Fruit fly (Drosophila melanogaster) whole organism, embryonic: Measurements from ENCODE around the gene CG3679.
A peak's percentile ranks its signal among the peaks of the same experiment; 100 is the strongest.

Source experiments
- Atf6 ChIP-seq: fragments of 200-800 bp; sonication (Bioruptor generic); IDR thresholded peaks from 2 replicates; pipeline ENCODE4 v1.3.6; 2022; ENCODE audit warnings: missing biosample characterization, missing genetic modification characterization
- CG12942 ChIP-seq: fragments of 200-800 bp; sonication (Bioruptor generic); optimal IDR thresholded peaks from 3 replicates; lab custom pipeline; 2016; ENCODE audit warnings: missing biosample characterization, missing genetic modification characterization
- CG13123 ChIP-seq: fragments of 200-800 bp; sonication (Bioruptor generic); optimal IDR thresholded peaks from 2 replicates; lab custom pipeline; 2016; ENCODE audit warnings: missing biosample characterization, missing genetic modification characterization
- CG13296 ChIP-seq: fragments of 200-800 bp; sonication (Bioruptor generic); optimal IDR thresholded peaks from 3 replicates; lab custom pipeline; 2018; ENCODE audit warnings: missing biosample characterization, mild to moderate bottlenecking, missing genetic modification characterization
- CG15073 ChIP-seq: fragments of 200-800 bp; sonication (Bioruptor generic); optimal IDR thresholded peaks from 2 replicates; lab custom pipeline; 2016; ENCODE audit warnings: missing biosample characterization, missing genetic modification characterization
- CG16813 ChIP-seq: fragments of 200-800 bp; sonication (Bioruptor generic); IDR thresholded peaks from 3 replicates; pipeline ENCODE4 v1.3.6; 2022; ENCODE audit warnings: missing biosample characterization, missing genetic modification characterization; ENCODE audit not compliant: partially characterized antibody
- CG2116 ChIP-seq: fragments of 200-800 bp; sonication (Bioruptor generic); optimal IDR thresholded peaks from 3 replicates; lab custom pipeline; 2018; ENCODE audit warnings: missing biosample characterization, mild to moderate bottlenecking, missing genetic modification characterization
- CG30020 ChIP-seq: fragments of 200-800 bp; optimal IDR thresholded peaks from 2 replicates; lab custom pipeline; 2019; ENCODE audit warnings: missing biosample characterization, mild to moderate bottlenecking, missing genetic modification characterization, moderate library complexity
- CG3065 ChIP-seq: fragments of 200-800 bp; sonication (Bioruptor generic); optimal IDR thresholded peaks from 2 replicates; lab custom pipeline; 2016; ENCODE audit warnings: missing biosample characterization, missing genetic modification characterization
- CG3995 ChIP-seq: fragments of 200-800 bp; sonication (Bioruptor generic); optimal IDR thresholded peaks from 3 replicates; lab custom pipeline; 2016; ENCODE audit warnings: missing biosample characterization, missing genetic modification characterization
- CG6765 ChIP-seq: fragments of 200-800 bp; sonication (Bioruptor generic); optimal IDR thresholded peaks from 3 replicates; lab custom pipeline; 2017; ENCODE audit warnings: missing biosample characterization, mild to moderate bottlenecking, missing genetic modification characterization
- CG7928 ChIP-seq: fragments of 200-800 bp; sonication (Bioruptor generic); optimal IDR thresholded peaks from 2 replicates; lab custom pipeline; 2017; ENCODE audit warnings: missing biosample characterization, mild to moderate bottlenecking, missing genetic modification characterization
- CG8290 ChIP-seq, 3 experiments: fragments of 200-800 bp; sonication (Bioruptor generic); optimal IDR thresholded peaks; 2 replicates each; lab custom pipeline; 2016 to 2019; ENCODE audit warnings: missing biosample characterization in 3 of 3, missing genetic modification characterization in 3 of 3, mild to moderate bottlenecking in 2 of 3, moderate library complexity in 1 of 3
- Dek ChIP-seq: fragments of 200-800 bp; sonication (Bioruptor generic); optimal IDR thresholded peaks from 3 replicates; lab custom pipeline; 2019; ENCODE audit warnings: missing biosample characterization, mild to moderate bottlenecking, missing genetic modification characterization, moderate library complexity
- Dll ChIP-seq: fragments of 200-800 bp; sonication (Bioruptor generic); IDR thresholded peaks from 4 replicates; pipeline ENCODE4 v1.3.6; 2022; ENCODE audit warnings: missing biosample characterization, missing genetic modification characterization; ENCODE audit not compliant: partially characterized antibody
- ERR ChIP-seq: fragments of 200-800 bp; sonication (Bioruptor generic); optimal IDR thresholded peaks from 2 replicates; lab custom pipeline; 2016; ENCODE audit warnings: missing biosample characterization, missing genetic modification characterization
- Eip74EF ChIP-seq, 2 experiments: fragments of 200-800 bp in 1 of 2; fragments of >200 bp in 1 of 2; sonication (Bioruptor generic) in 1 of 2; optimal IDR thresholded peaks; 2 replicates each; lab custom pipeline; 2017 to 2019; ENCODE audit warnings: missing biosample characterization in 2 of 2, missing genetic modification characterization in 2 of 2, mild to moderate bottlenecking in 1 of 2, moderate library complexity in 1 of 2
- Elba2 ChIP-seq: fragments of 200-800 bp; sonication (Bioruptor generic); optimal IDR thresholded peaks from 3 replicates; lab custom pipeline; 2016; ENCODE audit warnings: missing biosample characterization, missing genetic modification characterization
- HLHmδ ChIP-seq: fragments of 200-800 bp; sonication (Bioruptor generic); optimal IDR thresholded peaks from 2 replicates; lab custom pipeline; 2018; ENCODE audit warnings: missing biosample characterization, mild to moderate bottlenecking, missing genetic modification characterization, moderate library complexity
- Hmr ChIP-seq: fragments of 200-800 bp; sonication (Bioruptor generic); optimal IDR thresholded peaks from 3 replicates; lab custom pipeline; 2017; ENCODE audit warnings: mild to moderate bottlenecking, missing biosample characterization, missing genetic modification reagents, missing genetic modification characterization
- Jarid2 ChIP-seq: fragments of 200-800 bp; sonication (Bioruptor generic); optimal IDR thresholded peaks from 3 replicates; lab custom pipeline; 2017; ENCODE audit warnings: mild to moderate bottlenecking, missing biosample characterization, missing genetic modification reagents, missing genetic modification characterization
- Med ChIP-seq: fragments of 200-800 bp; sonication (Bioruptor generic); peaks from one replicate; lab custom pipeline; 2016; ENCODE audit warnings: missing biosample characterization, missing genetic modification characterization, mild to moderate bottlenecking, inconsistent platforms, moderate library complexity
- Oli ChIP-seq: fragments of 200-800 bp; sonication (Bioruptor generic); optimal IDR thresholded peaks from 2 replicates; lab custom pipeline; 2018; ENCODE audit warnings: missing biosample characterization, mild to moderate bottlenecking, missing genetic modification characterization, moderate library complexity
- PHDP ChIP-seq: fragments of 200-800 bp; sonication (Bioruptor generic); optimal IDR thresholded peaks from 3 replicates; lab custom pipeline; 2018; ENCODE audit warnings: missing biosample characterization, mild to moderate bottlenecking, missing genetic modification characterization, moderate library complexity
- Rfx ChIP-seq: fragments of 200-800 bp; sonication (Bioruptor generic); IDR thresholded peaks from 2 replicates; pipeline ENCODE4 v1.3.6; 2022; ENCODE audit warnings: missing biosample characterization, missing genetic modification characterization
- Tbp ChIP-seq: fragments of >200 bp; optimal IDR thresholded peaks from 2 replicates; lab custom pipeline; 2018; ENCODE audit warnings: missing biosample characterization, missing genetic modification characterization
- Vsx1 ChIP-seq: fragments of 200-800 bp; sonication (Bioruptor generic); optimal IDR thresholded peaks from 2 replicates; lab custom pipeline; 2017; ENCODE audit warnings: missing biosample characterization, mild to moderate bottlenecking, missing genetic modification characterization, missing genetic modification reagents
- exex ChIP-seq: fragments of 200-800 bp; sonication (Bioruptor generic); optimal IDR thresholded peaks from 4 replicates; lab custom pipeline; 2018; ENCODE audit warnings: missing biosample characterization, mild to moderate bottlenecking, missing genetic modification characterization, moderate library complexity
- gcm ChIP-seq: fragments of 200-800 bp; sonication (Bioruptor generic); optimal IDR thresholded peaks from 2 replicates; lab custom pipeline; 2019; ENCODE audit warnings: missing biosample characterization, mild to moderate bottlenecking, missing genetic modification characterization, moderate library complexity
- gcm2 ChIP-seq: fragments of 200-800 bp; sonication (Bioruptor generic); optimal IDR thresholded peaks from 2 replicates; lab custom pipeline; 2016; ENCODE audit warnings: missing biosample characterization, missing genetic modification characterization
- kah ChIP-seq: fragments of 200-800 bp; sonication (Bioruptor generic); optimal IDR thresholded peaks from 2 replicates; lab custom pipeline; 2018; ENCODE audit warnings: missing biosample characterization, mild to moderate bottlenecking, missing genetic modification characterization
- kni ChIP-seq: fragments of 200-800 bp; sonication (Bioruptor generic); optimal IDR thresholded peaks from 3 replicates; lab custom pipeline; 2017; ENCODE audit warnings: mild to moderate bottlenecking, missing biosample characterization, missing genetic modification reagents, missing genetic modification characterization
- lbe ChIP-seq: fragments of 200-800 bp; sonication (Bioruptor generic); optimal IDR thresholded peaks from 2 replicates; lab custom pipeline; 2016; ENCODE audit warnings: missing biosample characterization, mild to moderate bottlenecking, missing genetic modification characterization
- mirr ChIP-seq: fragments of 200-800 bp; sonication (Bioruptor generic); optimal IDR thresholded peaks from 3 replicates; lab custom pipeline; 2018; ENCODE audit warnings: missing biosample characterization, mild to moderate bottlenecking, missing genetic modification characterization
- nerfin-1 ChIP-seq: fragments of 200-800 bp; sonication (Bioruptor generic); optimal IDR thresholded peaks from 3 replicates; lab custom pipeline; 2019; ENCODE audit warnings: missing biosample characterization, mild to moderate bottlenecking, missing genetic modification characterization, moderate library complexity
- nmo ChIP-seq: fragments of 200-800 bp; sonication (Bioruptor generic); optimal IDR thresholded peaks from 2 replicates; lab custom pipeline; 2018; ENCODE audit warnings: missing biosample characterization, mild to moderate bottlenecking, missing genetic modification characterization, moderate library complexity
- nom ChIP-seq: fragments of 200-800 bp; sonication (Bioruptor generic); optimal IDR thresholded peaks from 2 replicates; lab custom pipeline; 2017; ENCODE audit warnings: missing biosample characterization, missing genetic modification characterization, mild to moderate bottlenecking, moderate library complexity, missing genetic modification reagents
- odd ChIP-seq: fragments of 200-800 bp; sonication (Bioruptor generic); optimal IDR thresholded peaks from 2 replicates; lab custom pipeline; 2017; ENCODE audit warnings: missing biosample characterization, mild to moderate bottlenecking, missing genetic modification characterization
- psq ChIP-seq: fragments of 200-800 bp; sonication (Bioruptor generic); optimal IDR thresholded peaks from 2 replicates; lab custom pipeline; 2017; ENCODE audit warnings: missing biosample characterization, missing genetic modification characterization
- sens ChIP-seq: fragments of 200-800 bp; sonication (Bioruptor generic); peaks from one replicate; lab custom pipeline; 2016; ENCODE audit warnings: missing biosample characterization, missing genetic modification characterization
- sens-2 ChIP-seq: fragments of 200-800 bp; sonication (Bioruptor generic); IDR thresholded peaks from 2 replicates; pipeline ENCODE4 v1.3.6; 2022; ENCODE audit warnings: missing biosample characterization, missing genetic modification characterization
- tio ChIP-seq: fragments of 200-800 bp; sonication (Bioruptor generic); optimal IDR thresholded peaks from 2 replicates; lab custom pipeline; 2017; ENCODE audit warnings: missing biosample characterization, missing genetic modification characterization, inconsistent platforms
- vvl ChIP-seq: fragments of 200-800 bp; sonication (Bioruptor generic); IDR thresholded peaks from 2 replicates; pipeline ENCODE4 v1.3.6; 2022; ENCODE audit warnings: missing biosample characterization, missing genetic modification characterization

Gene CG3679

dm6 chrX:16308310-16308918 lies 4.7 kb downstream of the CG3679 start, which contains the start of gene Had1 (continued):
- TF ChIP-seq CG7928 (GFP tag; lab: Kevin White, UChicago) (no peak), odd (GFP tag; lab: Kevin White, UChicago) (no peak), mirr (GFP tag; lab: Kevin White, UChicago) (peak; percentile 25), Eip74EF (GFP tag; optimal IDR thresholded peaks at IDR 0.05; lab: Kevin White, UChicago) (no peak), CG15073 (GFP tag; lab: Kevin White, UChicago) (no peak), CG3065 (GFP tag; lab: Kevin White, UChicago) (peak; percentile 11), nerfin-1 (tag; lab: Kevin White, UChicago) (no peak), lbe (GFP tag; lab: Kevin White, UChicago) (no peak), Tbp (GFP tag; lab: Kevin White, UChicago) (no peak), CG12942 (GFP tag; lab: Kevin White, UChicago) (no peak), Rfx (GFP tag; lab: Robert Waterston, UW) (peak; percentile 43; the same call in 1 of the 2 replicates), Atf6 (GFP tag; lab: Robert Waterston, UW) (no peak), CG6765 (GFP tag; lab: Kevin White, UChicago) (no peak), sens-2 (GFP tag; lab: Robert Waterston, UW) (no peak), Dek (no peak), gcm (no peak)
- TF ChIP-seq, all 482 proteins: peak for 19

DNA sequence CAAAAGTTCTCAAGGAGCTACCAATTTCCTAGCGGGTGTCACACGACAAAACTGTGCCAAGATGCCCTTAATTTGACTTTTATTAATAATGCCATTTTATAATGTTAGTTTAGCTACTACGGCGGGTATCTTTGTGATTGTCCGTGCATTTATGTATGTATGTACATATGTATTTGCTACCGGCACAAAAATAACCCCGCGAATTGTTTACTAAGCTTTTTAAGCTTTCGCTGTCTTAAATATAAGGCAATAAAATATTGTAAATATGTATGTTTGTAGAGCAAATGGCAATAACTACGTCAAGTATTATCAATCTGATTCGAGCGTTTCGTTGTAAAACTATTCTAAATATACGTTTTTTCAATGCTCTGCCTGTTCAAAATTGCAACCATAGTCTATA lies 5.3 kb downstream of the CG3679 start:
- TF ChIP-seq Med (GFP tag; lab: Kevin White, UChicago) (peak; percentile 2), CG13296 (peak; percentile 13), Jarid2 (no peak), sens (GFP tag; lab: Kevin White, UChicago) (peak; percentile 44), ERR (GFP tag; lab: Kevin White, UChicago) (peak; percentile 44)

dm6 chrX:16309764-16310163 lies 6.1 kb downstream of the CG3679 start:
- peak; percentile 60 for TF ChIP-seq exex (tag; lab: Kevin White, UChicago)
- no peak for TF ChIP-seq Oli (tag; lab: Kevin White, UChicago)
- TF ChIP-seq CG13123 (GFP tag; lab: Kevin White, UChicago): no peak
- no peak for TF ChIP-seq CG16813 (GFP tag; lab: Robert Waterston, UW)
- peak; percentile 71 for TF ChIP-seq Vsx1 (GFP tag; lab: Kevin White, UChicago)
- TF ChIP-seq Rfx (GFP tag; lab: Robert Waterston, UW): no peak
- TF ChIP-seq nom (GFP tag; lab: Kevin White, UChicago): no peak
- TF ChIP-seq, all 482 proteins: peak for 2

dm6 chrX:16313078-16313875 lies 9.6 kb downstream of the CG3679 start, which contains the start of the genes CG9915 and SWIP:
Gene CG9915 (minus strand): TSS chrX:16313138.
Gene SWIP (plus strand): TSS chrX:16313709.
- TF ChIP-seq gcm2 (no peak), PHDP (tag; lab: Kevin White, UChicago) (no peak), CG30020 (tag; lab: Kevin White, UChicago) (peak; percentile 95), nmo (GFP tag; lab: Kevin White, UChicago) (peak; percentile 13), tio (GFP tag; lab: Kevin White, UChicago) (no peak), kah (GFP tag; lab: Kevin White, UChicago) (no peak), psq (GFP tag; lab: Kevin White, UChicago) (no peak), Hmr (GFP tag; lab: Kevin White, UChicago) (no peak), HLHmδ (GFP tag; lab: Kevin White, UChicago) (no peak), CG2116 (GFP tag; lab: Kevin White, UChicago) (peak; percentile 76), Elba2 (GFP tag; lab: Kevin White, UChicago) (no peak), CG3995 (GFP tag; lab: Kevin White, UChicago) (no peak), Dll (GFP tag; lab: Robert Waterston, UW) (peak; percentile 56), kni (GFP tag; lab: Kevin White, UChicago) (no peak), vvl (no peak; the same call in 1 of the 2 replicates), CG8290 (GFP tag; optimal IDR thresholded peaks at IDR 0.05; lab: Kevin White, UChicago) (peak; percentile 50), CG8290 (tag; optimal IDR thresholded peaks at IDR 0.05; lab: Kevin White, UChicago) (peak in 1 of 2 experiments; percentile 47)
